Worm (Caenorhabditis elegans) whole organism, L1 larva: ENCODE results near the gene srh-250.

Experiments used
- C04F5.9 ChIP-seq: sonication (generic microtip); optimal IDR thresholded peaks from 2 replicates; lab custom pipeline; 2016; ENCODE audit warnings: missing genetic modification characterization, missing compliant biosample characterization
- F16B12.6 ChIP-seq: fragments of 150-350 bp; optimal IDR thresholded peaks from 2 replicates; lab custom pipeline; 2014; ENCODE audit warnings: missing biosample characterization, missing genetic modification characterization
- aha-1 ChIP-seq: fragments of 150-350 bp; optimal IDR thresholded peaks from 2 replicates; lab custom pipeline; 2014; ENCODE audit warnings: missing biosample characterization, missing genetic modification characterization
- alr-1 ChIP-seq: fragments of 200-800 bp; sonication (Bioruptor generic); optimal IDR thresholded peaks from 2 replicates; lab custom pipeline; 2018; ENCODE audit warnings: borderline replicate concordance, mild to moderate bottlenecking, missing genetic modification characterization, missing compliant biosample characterization
- ama-1 ChIP-seq: fragments of 150-350 bp; optimal IDR thresholded peaks from 2 replicates; lab custom pipeline; 2014
- ceh-63 ChIP-seq: fragments of 200-800 bp; sonication (Bioruptor generic); optimal IDR thresholded peaks from 2 replicates; lab custom pipeline; 2018; ENCODE audit warnings: mild to moderate bottlenecking, missing genetic modification characterization, missing compliant biosample characterization
- ceh-8 ChIP-seq: fragments of 200-800 bp; sonication (Bioruptor generic); optimal IDR thresholded peaks from 2 replicates; lab custom pipeline; 2018; ENCODE audit warnings: mild to moderate bottlenecking, missing genetic modification characterization, moderate library complexity, missing compliant biosample characterization
- ceh-82 ChIP-seq, 3 experiments: fragments of 150-350 bp in 1 of 3; sonication (generic microtip) in 2 of 3; optimal IDR thresholded peaks; 2 replicates each; lab custom pipeline; 2014 to 2017; ENCODE audit warnings: missing biosample characterization in 3 of 3, missing genetic modification characterization in 3 of 3
- ceh-88 ChIP-seq: fragments of 200-800 bp; sonication (Bioruptor generic); IDR thresholded peaks from 2 replicates; pipeline ENCODE4 v1.3.6; 2022; ENCODE audit warnings: missing genetic modification characterization, missing compliant biosample characterization
- dpl-1 ChIP-seq, 3 experiments: fragments of 150-350 bp in 2 of 3; sonication (generic microtip) in 1 of 3; optimal IDR thresholded peaks; 2 replicates each; lab custom pipeline; 2014 to 2017; ENCODE audit warnings: missing biosample characterization in 3 of 3, missing genetic modification characterization in 3 of 3, missing genetic modification reagents in 3 of 3
- efl-1 ChIP-seq, 4 experiments: fragments of 150-350 bp; optimal IDR thresholded peaks in 3 of 4; peaks in 1 of 4; 1 replicate in 1 of 4; 2 replicates in 3 of 4; lab custom pipeline; 2014; ENCODE audit warnings: missing biosample characterization in 2 of 4, missing genetic modification characterization in 2 of 4, missing genetic modification reagents in 2 of 4
- egl-13 ChIP-seq: sonication (generic microtip); optimal IDR thresholded peaks from 2 replicates; lab custom pipeline; 2016; ENCODE audit warnings: missing genotype, missing genetic modification reagents, missing genetic modification characterization, missing compliant biosample characterization
- elt-2 ChIP-seq: sonication (generic microtip); optimal IDR thresholded peaks from 2 replicates; lab custom pipeline; 2016; ENCODE audit warnings: missing genetic modification characterization, mild to moderate bottlenecking, inconsistent platforms, missing compliant biosample characterization, missing genetic modification reagents
- ets-5 ChIP-seq: fragments of 200-800 bp; sonication (Bioruptor generic); IDR thresholded peaks from 2 replicates; pipeline ENCODE4 v1.3.6; 2022; ENCODE audit warnings: missing genetic modification characterization, missing compliant biosample characterization
- hlh-17 ChIP-seq: fragments of 200-800 bp; sonication (Bioruptor generic); optimal IDR thresholded peaks from 2 replicates; lab custom pipeline; 2018; ENCODE audit warnings: missing genetic modification characterization, mild to moderate bottlenecking, missing compliant biosample characterization, moderate library complexity, borderline replicate concordance
- hlh-4 ChIP-seq: sonication (generic microtip); optimal IDR thresholded peaks from 2 replicates; lab custom pipeline; 2016; ENCODE audit warnings: mild to moderate bottlenecking, missing genetic modification characterization, missing compliant biosample characterization
- hpl-2 ChIP-seq: fragments of 150-350 bp; optimal IDR thresholded peaks from 2 replicates; lab custom pipeline; 2014; ENCODE audit warnings: missing biosample characterization, missing genetic modification reagents, missing genetic modification characterization
- irx-1 ChIP-seq: sonication (generic microtip); optimal IDR thresholded peaks from 2 replicates; lab custom pipeline; 2016; ENCODE audit warnings: missing genetic modification characterization, missing compliant biosample characterization
- isw-1 ChIP-seq: fragments of 200-800 bp; sonication (Bioruptor generic); IDR thresholded peaks from 2 replicates; pipeline ENCODE4 v1.3.6; 2022; ENCODE audit warnings: missing genetic modification characterization, missing compliant biosample characterization
- jun-1 ChIP-seq: fragments of 150-350 bp; optimal IDR thresholded peaks from 2 replicates; lab custom pipeline; 2014; ENCODE audit warnings: missing biosample characterization, missing genetic modification reagents, missing genetic modification characterization
- lin-14 ChIP-seq: fragments of 200-800 bp; sonication (Bioruptor generic); optimal IDR thresholded peaks from 2 replicates; lab custom pipeline; 2018; ENCODE audit warnings: mild to moderate bottlenecking, missing genetic modification characterization, moderate library complexity, missing compliant biosample characterization
- lin-35 ChIP-seq, 2 experiments: fragments of 150-350 bp; optimal IDR thresholded peaks; 2 replicates each; lab custom pipeline; 2014; ENCODE audit warnings: missing biosample characterization in 2 of 2, missing genetic modification characterization in 2 of 2, missing genetic modification reagents in 2 of 2
- lsy-2 ChIP-seq, 2 experiments: fragments of 150-350 bp; optimal IDR thresholded peaks; 2 replicates each; lab custom pipeline; 2014; ENCODE audit warnings: missing biosample characterization in 2 of 2, missing genetic modification characterization in 2 of 2
- mdl-1 ChIP-seq, 2 experiments: fragments of 150-350 bp; optimal IDR thresholded peaks; 2 replicates each; lab custom pipeline; 2014 to 2017; ENCODE audit warnings: missing biosample characterization in 2 of 2, missing genetic modification characterization in 2 of 2, inconsistent platforms in 1 of 2
- mef-2 ChIP-seq: fragments of 150-350 bp; optimal IDR thresholded peaks from 2 replicates; lab custom pipeline; 2014; ENCODE audit warnings: missing biosample characterization, missing genetic modification characterization
- nhr-12 ChIP-seq: sonication (generic microtip); optimal IDR thresholded peaks from 2 replicates; lab custom pipeline; 2017; ENCODE audit warnings: missing biosample characterization, missing genetic modification characterization
- nhr-237 ChIP-seq: fragments of 150-350 bp; optimal IDR thresholded peaks from 2 replicates; lab custom pipeline; 2014; ENCODE audit warnings: missing biosample characterization, missing genetic modification characterization
- nhr-28 ChIP-seq: fragments of 150-350 bp; optimal IDR thresholded peaks from 2 replicates; lab custom pipeline; 2014; ENCODE audit warnings: missing biosample characterization, missing genetic modification characterization
- nhr-47 ChIP-seq: sonication (generic microtip); optimal IDR thresholded peaks from 2 replicates; lab custom pipeline; 2016; ENCODE audit warnings: mild to moderate bottlenecking, missing genetic modification characterization, moderate library complexity, missing compliant biosample characterization
- nhr-76 ChIP-seq: sonication (generic microtip); optimal IDR thresholded peaks from 2 replicates; lab custom pipeline; 2017; ENCODE audit warnings: missing biosample characterization, missing genetic modification characterization
- nhr-77 ChIP-seq: fragments of 150-350 bp; optimal IDR thresholded peaks from 2 replicates; lab custom pipeline; 2014; ENCODE audit warnings: missing biosample characterization, missing genetic modification characterization
- nhr-84 ChIP-seq: sonication (generic microtip); optimal IDR thresholded peaks from 2 replicates; lab custom pipeline; 2017; ENCODE audit warnings: missing biosample characterization, missing genetic modification characterization
- pag-3 ChIP-seq: sonication (generic microtip); optimal IDR thresholded peaks from 2 replicates; lab custom pipeline; 2017; ENCODE audit warnings: missing genetic modification characterization, mild to moderate bottlenecking, missing compliant biosample characterization, antibody characterized with exemption, borderline replicate concordance; ENCODE audit not compliant: insufficient read depth
- pqm-1 ChIP-seq: sonication (generic microtip); optimal IDR thresholded peaks from 3 replicates; lab custom pipeline; 2017; ENCODE audit warnings: missing biosample characterization, missing genetic modification characterization
- rnt-1 ChIP-seq: sonication (generic microtip); optimal IDR thresholded peaks from 2 replicates; lab custom pipeline; 2016; ENCODE audit warnings: mild to moderate bottlenecking, missing genetic modification characterization, moderate library complexity, missing compliant biosample characterization
- skn-1 ChIP-seq: fragments of 150-350 bp; optimal IDR thresholded peaks from 2 replicates; lab custom pipeline; 2014; ENCODE audit warnings: missing biosample characterization, missing genetic modification characterization
- snpc-4 ChIP-seq: fragments of 150-350 bp; optimal IDR thresholded peaks from 2 replicates; lab custom pipeline; 2014; ENCODE audit warnings: missing biosample characterization, missing genetic modification characterization
- snu-23 ChIP-seq: sonication (generic microtip); optimal IDR thresholded peaks from 2 replicates; lab custom pipeline; 2016; ENCODE audit warnings: missing genetic modification characterization, missing compliant biosample characterization
- sox-4 ChIP-seq: sonication (generic microtip); optimal IDR thresholded peaks from 2 replicates; lab custom pipeline; 2016; ENCODE audit warnings: missing genetic modification characterization, missing compliant biosample characterization
- sup-37 ChIP-seq: fragments of 200-800 bp; sonication (Bioruptor generic); optimal IDR thresholded peaks from 2 replicates; lab custom pipeline; 2018; ENCODE audit warnings: mild to moderate bottlenecking, missing genetic modification characterization, missing compliant biosample characterization
- swsn-7 ChIP-seq: sonication (generic microtip); optimal IDR thresholded peaks from 2 replicates; lab custom pipeline; 2016; ENCODE audit warnings: missing genetic modification characterization, missing compliant biosample characterization
- tlp-1 ChIP-seq: fragments of 150-350 bp; optimal IDR thresholded peaks from 2 replicates; lab custom pipeline; 2014; ENCODE audit warnings: missing biosample characterization, missing genetic modification characterization
- unc-130 ChIP-seq: fragments of 150-350 bp; optimal IDR thresholded peaks from 2 replicates; lab custom pipeline; 2017; ENCODE audit warnings: missing biosample characterization, missing genetic modification characterization, inconsistent platforms
- unc-30 ChIP-seq: sonication (generic microtip); optimal IDR thresholded peaks from 2 replicates; lab custom pipeline; 2017; ENCODE audit warnings: missing biosample characterization, missing genetic modification characterization
- unc-62 ChIP-seq: fragments of 150-350 bp; optimal IDR thresholded peaks from 2 replicates; lab custom pipeline; 2014; ENCODE audit warnings: missing biosample characterization, missing genetic modification reagents, missing genetic modification characterization
- unc-98 ChIP-seq: fragments of 200-800 bp; sonication (Bioruptor generic); IDR thresholded peaks from 2 replicates; pipeline ENCODE4 v1.3.6; 2022; ENCODE audit warnings: missing genetic modification characterization, missing compliant biosample characterization
- vab-15 ChIP-seq: sonication (generic microtip); optimal IDR thresholded peaks from 2 replicates; lab custom pipeline; 2017; ENCODE audit warnings: missing genotype, mild to moderate bottlenecking, missing genetic modification characterization, missing compliant biosample characterization
- xbp-1 ChIP-seq: sonication (generic microtip); optimal IDR thresholded peaks from 2 replicates; lab custom pipeline; 2016; ENCODE audit warnings: missing genetic modification characterization, missing compliant biosample characterization
- zip-4 ChIP-seq: fragments of 200-800 bp; sonication (Bioruptor generic); optimal IDR thresholded peaks from 2 replicates; lab custom pipeline; 2018; ENCODE audit warnings: mild to moderate bottlenecking, missing genetic modification characterization, moderate library complexity, missing compliant biosample characterization
- ztf-11 ChIP-seq, 2 experiments: sonication (generic microtip); optimal IDR thresholded peaks; 2 replicates each; lab custom pipeline; 2016 to 2017; ENCODE audit warnings: missing genetic modification characterization in 2 of 2, missing biosample characterization in 1 of 2, missing compliant biosample characterization in 1 of 2

Gene srh-250

DNA sequence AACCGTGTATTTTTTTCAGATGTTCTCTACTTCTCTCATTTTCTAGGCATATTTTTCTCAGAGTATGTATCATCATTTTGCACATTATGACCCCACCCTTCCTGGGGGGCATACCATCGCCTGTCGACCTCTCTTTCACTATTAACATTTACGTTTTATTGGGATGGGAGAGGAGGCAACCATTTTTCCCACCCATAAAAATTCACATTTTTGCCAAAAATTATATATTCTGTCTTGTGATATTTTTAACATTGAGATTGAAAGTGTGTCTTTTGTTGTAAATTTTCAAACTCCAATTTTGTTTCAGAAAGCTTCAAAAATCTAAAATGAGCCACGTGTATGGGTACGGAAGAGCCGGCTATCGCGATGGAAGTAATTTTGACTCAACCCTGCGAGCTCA lies 16.3 kb downstream of the srh-250 start, which contains the start of gene F53C3.7:
Gene F53C3.7, plus strand, starts transcription at position 301 of the 400 bp plus-strand sequence.
- no peak for TF ChIP-seq ama-1 (lab: Kevin White, UChicago)
- TF ChIP-seq hpl-2 (GFP tag; lab: Kevin White, UChicago): no peak
- TF ChIP-seq mef-2 (tag; lab: Kevin White, UChicago): no peak
- TF ChIP-seq tlp-1 (tag; lab: Kevin White, UChicago): no peak

- peak; percentile 88 for TF ChIP-seq lin-14 (GFP tag; lab: Kevin White, UChicago)
- TF ChIP-seq unc-130 (tag; lab: Kevin White, UChicago): peak; percentile 13
- TF ChIP-seq unc-98 (GFP tag; lab: Robert Waterston, UW): no peak
- TF ChIP-seq F16B12.6 (tag; lab: Kevin White, UChicago): no peak
- no peak for TF ChIP-seq pag-3 (tag; lab: Kevin White, UChicago)
- peak in 1 of 2 experiments; percentile 27 for TF ChIP-seq mdl-1 (tag; optimal IDR thresholded peaks at IDR 0.05; lab: Kevin White, UChicago)
- TF ChIP-seq alr-1 (tag; lab: Kevin White, UChicago): no peak
- peak; percentile 68 for TF ChIP-seq snu-23 (GFP tag; lab: Kevin White, UChicago)
- no peak for TF ChIP-seq ztf-11 (tag; optimal IDR thresholded peaks at IDR 0.05; lab: Kevin White, UChicago)
- peak; percentile 52 for TF ChIP-seq nhr-47 (tag; lab: Kevin White, UChicago)
- peak; percentile 37 to 67 for TF ChIP-seq lsy-2 (tag; optimal IDR thresholded peaks at IDR 0.05; lab: Kevin White, UChicago)
- TF ChIP-seq pqm-1 (tag; lab: Kevin White, UChicago): no peak
- TF ChIP-seq jun-1 (tag; lab: Kevin White, UChicago): peak; percentile 27
- no peak for TF ChIP-seq nhr-77 (tag; lab: Kevin White, UChicago)
- no peak for TF ChIP-seq ceh-8 (GFP tag; lab: Kevin White, UChicago)
- TF ChIP-seq vab-15: no peak
- peak; percentile 19; the same call in 1 of the 2 replicates for TF ChIP-seq isw-1
- no peak for TF ChIP-seq ama-1 (lab: Kevin White, UChicago)
- TF ChIP-seq lin-35 (GFP tag; optimal IDR thresholded peaks at IDR 0.05; lab: Kevin White, UChicago): peak; percentile 24 to 56
- TF ChIP-seq sox-4 (tag; lab: Kevin White, UChicago): no peak
- TF ChIP-seq ceh-88 (GFP tag; lab: Robert Waterston, UW): no peak
- no peak for TF ChIP-seq nhr-237 (tag; lab: Kevin White, UChicago)
- no peak for TF ChIP-seq tlp-1 (tag; lab: Kevin White, UChicago)
- TF ChIP-seq egl-13: peak; percentile 47
- no peak for TF ChIP-seq aha-1
- no peak for TF ChIP-seq C04F5.9 (tag; lab: Kevin White, UChicago)
- TF ChIP-seq nhr-28 (tag; lab: Kevin White, UChicago): no peak
- TF ChIP-seq ceh-82 (tag; optimal IDR thresholded peaks at IDR 0.05; lab: Kevin White, UChicago): peak in 1 of 3 experiments; percentile 15
- TF ChIP-seq snpc-4 (tag; lab: Kevin White, UChicago): peak; percentile 33
- TF ChIP-seq sup-37 (GFP tag; lab: Kevin White, UChicago): no peak
- TF ChIP-seq irx-1 (tag; lab: Kevin White, UChicago): no peak
- TF ChIP-seq nhr-12 (tag; lab: Kevin White, UChicago): no peak
- peak; percentile 24 to 43 (median 31) for TF ChIP-seq dpl-1 (GFP tag; optimal IDR thresholded peaks at IDR 0.05; lab: Kevin White, UChicago)
- peak; percentile 41 for TF ChIP-seq swsn-7 (tag; lab: Kevin White, UChicago)
- no peak for TF ChIP-seq hlh-17
- no peak for TF ChIP-seq ceh-63
- TF ChIP-seq hlh-4 (tag; lab: Kevin White, UChicago): no peak
- TF ChIP-seq xbp-1 (tag; lab: Kevin White, UChicago): peak; percentile 47
- TF ChIP-seq unc-30: no peak
- TF ChIP-seq nhr-84 (tag; lab: Kevin White, UChicago): no peak
- peak; percentile 56 to 62 for TF ChIP-seq efl-1 (optimal IDR thresholded peaks at IDR 0.05; lab: Kevin White, UChicago)
- peak; percentile 32 to 49 for TF ChIP-seq efl-1 (GFP tag; optimal IDR thresholded peaks at IDR 0.05 in 1 of 2; lab: Kevin White, UChicago)
- TF ChIP-seq zip-4: no peak
- no peak for TF ChIP-seq unc-62 (GFP tag; lab: Kevin White, UChicago)
- TF ChIP-seq nhr-76 (tag; lab: Kevin White, UChicago): no peak
- TF ChIP-seq elt-2 (tag; lab: Kevin White, UChicago): peak; percentile 5
- TF ChIP-seq skn-1 (tag; lab: Kevin White, UChicago): peak; percentile 59
- TF ChIP-seq mef-2 (tag; lab: Kevin White, UChicago): peak; percentile 92
- no peak for TF ChIP-seq ets-5 (GFP tag; lab: Robert Waterston, UW)
- peak; percentile 54 for TF ChIP-seq rnt-1 (tag; lab: Kevin White, UChicago)
Observed at ce11 chrII:3896920-3897319, 18.5 kb downstream of the srh-250 start.
